Fruit fly (Drosophila melanogaster): ENCODE results near the gene tal-3A.
A peak's percentile ranks its signal among the peaks of the same experiment; 100 is the strongest.

Gene tal-3A

dm6 chr3R:13847289-13847688, 34.4 kb downstream of the tal-3A start (continued):
- TF ChIP-seq CG1621 (tag; optimal IDR thresholded peaks at IDR 0.05) (no peak), vri (GFP tag; optimal IDR thresholded peaks at IDR 0.05) (no peak), eg (GFP tag; IDR thresholded peaks at IDR 0.05) (peak; percentile 42; the same call in 1 of the 3 replicates), CG32006 (GFP tag; optimal IDR thresholded peaks at IDR 0.05) (peak; percentile 48), Met (GFP tag; optimal IDR thresholded peaks at IDR 0.05) (no peak), CG4318 (GFP tag; optimal IDR thresholded peaks at IDR 0.05) (no peak), Eip93F (GFP tag; optimal IDR thresholded peaks at IDR 0.05) (no peak), Ets96B (tag; optimal IDR thresholded peaks at IDR 0.05) (peak; percentile 10), Eip78C (GFP tag) (peak; percentile 28), acj6 (GFP tag; optimal IDR thresholded peaks at IDR 0.05) (no peak), esn (GFP tag; optimal IDR thresholded peaks at IDR 0.05) (no peak), CG6792 (GFP tag; optimal IDR thresholded peaks at IDR 0.05) (no peak), Lpt (GFP tag; optimal IDR thresholded peaks at IDR 0.05) (no peak), fd85E (GFP tag; optimal IDR thresholded peaks at IDR 0.05) (no peak), CG7368 (GFP tag; optimal IDR thresholded peaks at IDR 0.05) (no peak), CG11294 (GFP tag; IDR thresholded peaks at IDR 0.05) (no peak), Blimp-1 (GFP tag; optimal IDR thresholded peaks at IDR 0.05) (no peak), pdm3 (GFP tag; optimal IDR thresholded peaks at IDR 0.05) (no peak), CG15336 (GFP tag; IDR thresholded peaks at IDR 0.05) (peak; percentile 47)

dm6 chr3R:13848272-13848671, 35.4 kb downstream of the tal-3A start:
- TF ChIP-seq CG11902 (GFP tag; optimal IDR thresholded peaks at IDR 0.05) (no peak), esn (GFP tag; optimal IDR thresholded peaks at IDR 0.05) (no peak), fd59A (GFP tag; optimal IDR thresholded peaks at IDR 0.05) (no peak), OdsH (GFP tag; optimal IDR thresholded peaks at IDR 0.05) (peak; percentile 43), Blimp-1 (GFP tag; optimal IDR thresholded peaks at IDR 0.05) (no peak), achi (GFP tag; optimal IDR thresholded peaks at IDR 0.05) (peak; percentile 56), acj6 (GFP tag; optimal IDR thresholded peaks at IDR 0.05) (peak; percentile 29), Ets21C (GFP tag; optimal IDR thresholded peaks at IDR 0.05) (no peak), CG10631 (GFP tag; optimal IDR thresholded peaks at IDR 0.05) (peak; percentile 25), spab (GFP tag; optimal IDR thresholded peaks at IDR 0.05) (peak; percentile 30), CG11294 (GFP tag; IDR thresholded peaks at IDR 0.05) (no peak), vri (GFP tag; optimal IDR thresholded peaks at IDR 0.05) (no peak), Met (GFP tag; optimal IDR thresholded peaks at IDR 0.05) (no peak), fd85E (GFP tag; optimal IDR thresholded peaks at IDR 0.05) (no peak), CG8632 (GFP tag; optimal IDR thresholded peaks at IDR 0.05) (peak; percentile 10), Ets96B (tag; optimal IDR thresholded peaks at IDR 0.05) (peak; percentile 48), Sox14 (GFP tag; optimal IDR thresholded peaks at IDR 0.05) (no peak), CG32006 (GFP tag; optimal IDR thresholded peaks at IDR 0.05) (peak; percentile 57), Hr39 (GFP tag; optimal IDR thresholded peaks at IDR 0.05) (no peak), CG11762 (GFP tag; optimal IDR thresholded peaks at IDR 0.05; ENCODE audit: insufficient read depth) (peak; percentile 6), dac (GFP tag; optimal IDR thresholded peaks at IDR 0.05) (no peak), topi (GFP tag; optimal IDR thresholded peaks at IDR 0.05) (no peak), CG8119 (GFP tag; IDR thresholded peaks at IDR 0.05) (peak; percentile 23; the same call in 1 of the 3 replicates), CG15336 (GFP tag; IDR thresholded peaks at IDR 0.05) (no peak), dsx (GFP tag; optimal IDR thresholded peaks at IDR 0.05; ENCODE audit: poor library complexity, severe bottlenecking) (no peak), ss (GFP tag; optimal IDR thresholded peaks at IDR 0.05) (peak in 1 of 2 experiments; percentile 21), CG10669 (GFP tag; optimal IDR thresholded peaks at IDR 0.05) (peak; percentile 4), CG1621 (tag; optimal IDR thresholded peaks at IDR 0.05) (no peak), cyc (GFP tag; optimal IDR thresholded peaks at IDR 0.05) (no peak), Smox (GFP tag; optimal IDR thresholded peaks at IDR 0.05) (no peak), CG7368 (GFP tag; optimal IDR thresholded peaks at IDR 0.05) (no peak), CG4318 (GFP tag; optimal IDR thresholded peaks at IDR 0.05) (peak; percentile 1), CG3032 (tag; optimal IDR thresholded peaks at IDR 0.05) (peak; percentile 36), CG34406 (GFP tag; optimal IDR thresholded peaks at IDR 0.05) (peak; percentile 2), CG3919 (GFP tag; optimal IDR thresholded peaks at IDR 0.05) (peak; percentile 22), lz (GFP tag; optimal IDR thresholded peaks at IDR 0.05) (no peak), Eip78C (GFP tag) (peak; percentile 66), CG6808 (GFP tag; optimal IDR thresholded peaks at IDR 0.05) (peak; percentile 27), CG6276 (GFP tag; optimal IDR thresholded peaks at IDR 0.05) (peak; percentile 12), svp (GFP tag) (peak; percentile 64), Hr38 (GFP tag; optimal IDR thresholded peaks at IDR 0.05) (no peak)
